Worm (Caenorhabditis elegans): ENCODE data around the gene mtss-1.

mtss-1 gene

DNA sequence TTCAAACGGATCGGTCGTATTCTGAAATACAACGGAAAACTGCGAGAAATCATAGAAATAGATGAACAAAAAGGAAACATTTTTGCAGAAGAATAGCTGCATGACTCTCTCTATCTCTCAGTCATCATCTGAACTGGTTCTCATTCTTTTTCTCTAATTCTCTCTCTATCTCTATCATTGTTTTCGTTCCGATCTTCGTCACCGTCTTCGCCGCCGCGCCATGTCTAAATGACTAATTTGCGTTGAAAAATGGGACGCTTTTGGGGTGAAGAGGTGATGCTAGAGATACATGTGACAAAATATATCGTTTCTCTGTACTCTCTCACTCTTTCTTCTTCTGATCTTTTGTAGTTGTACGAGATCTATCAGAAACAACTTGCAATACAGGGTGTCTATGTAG, 12.4 kb downstream of the mtss-1 start (continued):
- TF ChIP-seq ceh-27 (GFP tag; optimal IDR thresholded peaks at IDR 0.05), result no peak
- no peak for TF ChIP-seq egrh-3 (GFP tag; IDR thresholded peaks at IDR 0.05)
- TF ChIP-seq hmg-1.2 (GFP tag; IDR thresholded peaks at IDR 0.05), result no peak
- TF ChIP-seq lag-1 (GFP tag; IDR thresholded peaks at IDR 0.05), result no peak
- no peak for TF ChIP-seq madf-10 (tag; optimal IDR thresholded peaks at IDR 0.05)
- peak; percentile 16 for TF ChIP-seq chd-7 (tag; optimal IDR thresholded peaks at IDR 0.05)
- TF ChIP-seq lin-35 (GFP tag; optimal IDR thresholded peaks at IDR 0.05), result no peak
- no peak for TF ChIP-seq ama-1 (optimal IDR thresholded peaks at IDR 0.05)
- TF ChIP-seq ama-1 (GFP tag; optimal IDR thresholded peaks at IDR 0.05), result no peak
- TF ChIP-seq ekl-4 (GFP tag; IDR thresholded peaks at IDR 0.05), result no peak
- TF ChIP-seq lin-40 (tag; optimal IDR thresholded peaks at IDR 0.05), result peak; percentile 61
- TF ChIP-seq nfyb-1 (GFP tag; IDR thresholded peaks at IDR 0.05), result no peak

- TF ChIP-seq snpc-1.1 (tag; optimal IDR thresholded peaks at IDR 0.05; ENCODE audit: insufficient read depth) (no peak), cebp-1 (GFP tag; IDR thresholded peaks at IDR 0.05) (no peak), cebp-1 (tag; optimal IDR thresholded peaks at IDR 0.05) (peak; percentile 68)
Measured at ce11 chrIII:8782080-8782479, 14.0 kb downstream of the mtss-1 start.

DNA sequence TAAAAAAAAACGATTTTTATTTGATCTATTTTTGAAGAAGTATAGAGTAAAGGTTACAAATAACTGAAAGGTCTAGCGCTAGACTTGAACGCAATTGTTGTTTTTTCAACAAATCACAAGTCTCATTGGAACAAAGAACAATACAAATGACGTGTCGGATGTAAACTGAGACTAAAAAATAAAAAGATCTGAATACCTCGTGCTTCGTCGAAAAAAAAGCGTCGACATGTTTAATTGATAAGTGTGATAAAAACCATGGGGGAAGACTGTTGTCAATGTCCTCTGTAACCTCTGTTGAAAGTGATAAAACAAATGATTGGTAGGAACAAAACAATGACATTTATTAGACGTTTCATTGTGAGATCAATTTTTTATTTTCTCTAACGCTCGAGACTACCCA, 14.6 kb downstream of the mtss-1 start:
- no peak for TF ChIP-seq F49E8.2 (tag; optimal IDR thresholded peaks at IDR 0.05; ENCODE audit: insufficient read depth)
- TF ChIP-seq mxl-1 (tag; optimal IDR thresholded peaks at IDR 0.05), result no peak
- no peak for TF ChIP-seq ets-4 (GFP tag; optimal IDR thresholded peaks at IDR 0.05)
- no peak for TF ChIP-seq mes-4 (tag; optimal IDR thresholded peaks at IDR 0.05)
- TF ChIP-seq Y53G8AR.9 (GFP tag; conservative IDR thresholded peaks at IDR 0.05), result no peak
- TF ChIP-seq madf-6 (GFP tag; IDR thresholded peaks at IDR 0.05), result no peak
- no peak for TF ChIP-seq gei-17 (GFP tag; optimal IDR thresholded peaks at IDR 0.05)
- TF ChIP-seq F22D6.2 (tag; optimal IDR thresholded peaks at IDR 0.05), result peak; percentile 7
- no peak for TF ChIP-seq repo-1 (tag; optimal IDR thresholded peaks at IDR 0.05)
- no peak for TF ChIP-seq Y56A3A.18 (GFP tag; IDR thresholded peaks at IDR 0.05)
- no peak for TF ChIP-seq sptf-2 (GFP tag; optimal IDR thresholded peaks at IDR 0.05)
- no peak for TF ChIP-seq madf-3 (GFP tag; IDR thresholded peaks at IDR 0.05)
- no peak for TF ChIP-seq nfya-1 (tag; optimal IDR thresholded peaks at IDR 0.05; ENCODE audit: borderline replicate concordance, insufficient read depth)
- no peak for TF ChIP-seq Y53F4B.3 (GFP tag; IDR thresholded peaks at IDR 0.05)
- no peak for TF ChIP-seq ztf-3 (GFP tag; optimal IDR thresholded peaks at IDR 0.05)
- TF ChIP-seq ekl-4 (GFP tag; IDR thresholded peaks at IDR 0.05), result no peak
- TF ChIP-seq hrde-1 (tag; optimal IDR thresholded peaks at IDR 0.05; ENCODE audit: borderline replicate concordance), result no peak
- TF ChIP-seq madf-8 (GFP tag; conservative IDR thresholded peaks at IDR 0.05), result no peak
- TF ChIP-seq F52B5.7 (tag; optimal IDR thresholded peaks at IDR 0.05), result no peak
- no peak for TF ChIP-seq B0019.2 (GFP tag; conservative IDR thresholded peaks at IDR 0.05)
- no peak for TF ChIP-seq attf-6 (GFP tag; IDR thresholded peaks at IDR 0.05)
- TF ChIP-seq T07F8.4 (tag; optimal IDR thresholded peaks at IDR 0.05), result no peak
- no peak for TF ChIP-seq C17E4.6 (GFP tag; IDR thresholded peaks at IDR 0.05)
- TF ChIP-seq T26A5.8 (tag; optimal IDR thresholded peaks at IDR 0.05), result no peak
- no peak for TF ChIP-seq rcor-1 (GFP tag; IDR thresholded peaks at IDR 0.05)
- peak; percentile 47 for TF ChIP-seq atf-7 (tag; optimal IDR thresholded peaks at IDR 0.05)
- TF ChIP-seq ztf-28 (GFP tag; IDR thresholded peaks at IDR 0.05), result no peak
- TF ChIP-seq ztf-18 (tag; optimal IDR thresholded peaks at IDR 0.05), result no peak
- TF ChIP-seq F10E7.11 (tag; optimal IDR thresholded peaks at IDR 0.05), result no peak
- TF ChIP-seq ceh-91 (GFP tag; IDR thresholded peaks at IDR 0.05), result no peak
- TF ChIP-seq aptf-3 (GFP tag; IDR thresholded peaks at IDR 0.05), result no peak
- no peak for TF ChIP-seq ccch-3 (GFP tag; optimal IDR thresholded peaks at IDR 0.05)
- TF ChIP-seq lir-1 (GFP tag; conservative IDR thresholded peaks at IDR 0.05), result no peak
- TF ChIP-seq lin-40 (tag; optimal IDR thresholded peaks at IDR 0.05), result peak; percentile 44
